Fruit fly (Drosophila melanogaster) whole organism, embryonic: Measurements from ENCODE around the gene CheB38b.

Source experiments
- CG10543 ChIP-seq: fragments of 200-800 bp; sonication (Bioruptor generic); optimal IDR thresholded peaks from 3 replicates; lab custom pipeline; 2017; ENCODE audit warnings: missing biosample characterization, mild to moderate bottlenecking, missing genetic modification characterization, moderate library complexity
- CG11398 ChIP-seq: fragments of 200-800 bp; sonication (Bioruptor generic); optimal IDR thresholded peaks from 2 replicates; lab custom pipeline; 2016; ENCODE audit warnings: missing biosample characterization, missing genetic modification characterization
- CG11504 ChIP-seq: fragments of 200-800 bp; sonication (Bioruptor generic); optimal IDR thresholded peaks from 3 replicates; lab custom pipeline; 2019; ENCODE audit warnings: missing biosample characterization, mild to moderate bottlenecking, missing genetic modification characterization, moderate library complexity
- CG11695 ChIP-seq: fragments of 200-800 bp; sonication (Bioruptor generic); IDR thresholded peaks from 3 replicates; pipeline ENCODE4 v1.3.6; 2022; ENCODE audit warnings: missing biosample characterization, missing genetic modification characterization
- CG12391 ChIP-seq: fragments of 200-800 bp; sonication (Bioruptor generic); optimal IDR thresholded peaks from 3 replicates; lab custom pipeline; 2018; ENCODE audit warnings: missing biosample characterization, mild to moderate bottlenecking, missing genetic modification characterization, moderate library complexity
- CG12659 ChIP-seq: fragments of 200-800 bp; sonication (Bioruptor generic); optimal IDR thresholded peaks from 3 replicates; lab custom pipeline; 2017; ENCODE audit warnings: mild to moderate bottlenecking, missing biosample characterization, missing genetic modification reagents, missing genetic modification characterization
- CG13424 ChIP-seq: fragments of 200-800 bp; sonication (Bioruptor generic); optimal IDR thresholded peaks from 2 replicates; lab custom pipeline; 2019; ENCODE audit warnings: missing biosample characterization, mild to moderate bottlenecking, missing genetic modification characterization, moderate library complexity
- CG14667 ChIP-seq: fragments of 200-800 bp; sonication (Bioruptor generic); IDR thresholded peaks from 2 replicates; pipeline ENCODE4 v1.3.6; 2022; ENCODE audit warnings: missing biosample characterization, missing genetic modification characterization
- CG14965 ChIP-seq: fragments of 200-800 bp; sonication (Bioruptor generic); optimal IDR thresholded peaks from 2 replicates; lab custom pipeline; 2016; ENCODE audit warnings: missing biosample characterization, missing genetic modification characterization, borderline replicate concordance
- CG15601 ChIP-seq: fragments of 200-800 bp; sonication (Bioruptor generic); optimal IDR thresholded peaks from 3 replicates; lab custom pipeline; 2019; ENCODE audit warnings: missing biosample characterization, mild to moderate bottlenecking, missing genetic modification characterization, moderate library complexity
- CG17359 ChIP-seq: fragments of 200-800 bp; sonication (Bioruptor generic); optimal IDR thresholded peaks from 3 replicates; lab custom pipeline; 2018; ENCODE audit warnings: missing biosample characterization, mild to moderate bottlenecking, missing genetic modification characterization, moderate library complexity
- CG18262 ChIP-seq: fragments of 200-800 bp; optimal IDR thresholded peaks from 3 replicates; lab custom pipeline; 2019; ENCODE audit warnings: missing biosample characterization, mild to moderate bottlenecking, missing genetic modification characterization, moderate library complexity
- CG18599 ChIP-seq: fragments of 200-800 bp; sonication (Bioruptor generic); optimal IDR thresholded peaks from 3 replicates; lab custom pipeline; 2017; ENCODE audit warnings: missing biosample characterization, missing genetic modification characterization, mild to moderate bottlenecking, moderate library complexity, missing genetic modification reagents
- CG2120 ChIP-seq: fragments of 200-800 bp; sonication (Bioruptor generic); optimal IDR thresholded peaks from 3 replicates; lab custom pipeline; 2016; ENCODE audit warnings: missing biosample characterization, missing genetic modification characterization
- CG2875 ChIP-seq: fragments of 200-800 bp; sonication (Bioruptor generic); optimal IDR thresholded peaks from 2 replicates; lab custom pipeline; 2017; ENCODE audit warnings: missing biosample characterization, mild to moderate bottlenecking, missing genetic modification characterization, missing genetic modification reagents
- CG3065 ChIP-seq: fragments of 200-800 bp; sonication (Bioruptor generic); optimal IDR thresholded peaks from 2 replicates; lab custom pipeline; 2016; ENCODE audit warnings: missing biosample characterization, missing genetic modification characterization
- CG31441 ChIP-seq: fragments of 200-800 bp; sonication (Bioruptor generic); IDR thresholded peaks from 2 replicates; pipeline ENCODE4 v1.3.6; 2022; ENCODE audit warnings: missing biosample characterization, missing genetic modification characterization
- CG32532 ChIP-seq: fragments of 200-800 bp; sonication (Bioruptor generic); IDR thresholded peaks from 2 replicates; pipeline ENCODE4 v1.3.6; 2022; ENCODE audit warnings: missing biosample characterization, missing genetic modification characterization
- CG3281 ChIP-seq: fragments of 200-800 bp; sonication (Bioruptor generic); optimal IDR thresholded peaks from 3 replicates; lab custom pipeline; 2017; ENCODE audit warnings: missing biosample characterization, mild to moderate bottlenecking, missing genetic modification characterization
- CG33213 ChIP-seq: fragments of 200-800 bp; sonication (Bioruptor generic); optimal IDR thresholded peaks from 3 replicates; lab custom pipeline; 2016; ENCODE audit warnings: missing biosample characterization, missing genetic modification characterization
- CG4424 ChIP-seq: fragments of 200-800 bp; sonication (Bioruptor generic); optimal IDR thresholded peaks from 3 replicates; lab custom pipeline; 2016; ENCODE audit warnings: missing biosample characterization, missing genetic modification characterization
- CG6689 ChIP-seq: fragments of 200-800 bp; sonication (Bioruptor generic); IDR thresholded peaks from 2 replicates; pipeline ENCODE4 v1.3.6; 2022; ENCODE audit warnings: missing biosample characterization, missing genetic modification characterization
- CG7556 ChIP-seq: fragments of 200-800 bp; sonication (Bioruptor generic); optimal IDR thresholded peaks from 2 replicates; lab custom pipeline; 2017; ENCODE audit warnings: missing biosample characterization, mild to moderate bottlenecking, missing genetic modification characterization
- CG7963 ChIP-seq: fragments of 200-800 bp; sonication (Bioruptor generic); IDR thresholded peaks from 3 replicates; pipeline ENCODE4 v1.3.6; 2022; ENCODE audit warnings: missing biosample characterization, missing genetic modification characterization; ENCODE audit not compliant: partially characterized antibody
- CG8388 ChIP-seq: fragments of 200-800 bp; sonication (Bioruptor generic); optimal IDR thresholded peaks from 2 replicates; lab custom pipeline; 2019; ENCODE audit warnings: missing biosample characterization, mild to moderate bottlenecking, missing genetic modification characterization, moderate library complexity
- CG9817 ChIP-seq: fragments of 200-800 bp; sonication (Bioruptor generic); optimal IDR thresholded peaks from 2 replicates; lab custom pipeline; 2018; ENCODE audit warnings: missing biosample characterization, mild to moderate bottlenecking, missing genetic modification characterization, moderate library complexity
- CHES-1-like ChIP-seq: fragments of 200-800 bp; sonication (Bioruptor generic); optimal IDR thresholded peaks from 2 replicates; lab custom pipeline; 2016; ENCODE audit warnings: missing biosample characterization, missing genetic modification characterization
- Drgx ChIP-seq: fragments of 200-800 bp; sonication (Bioruptor generic); IDR thresholded peaks from 2 replicates; pipeline ENCODE4 v1.3.6; 2022; ENCODE audit warnings: missing biosample characterization, missing genetic modification characterization
- Ets97D ChIP-seq: fragments of 200-800 bp; sonication (Bioruptor generic); optimal IDR thresholded peaks from 3 replicates; lab custom pipeline; 2016; ENCODE audit warnings: missing biosample characterization, missing genetic modification characterization
- Fer2 ChIP-seq: fragments of 200-800 bp; sonication (Bioruptor generic); optimal IDR thresholded peaks from 2 replicates; lab custom pipeline; 2018; ENCODE audit warnings: missing biosample characterization, mild to moderate bottlenecking, missing genetic modification characterization, moderate library complexity
- Lhr ChIP-seq: fragments of 200-800 bp; sonication (Bioruptor generic); optimal IDR thresholded peaks from 3 replicates; lab custom pipeline; 2017; ENCODE audit warnings: mild to moderate bottlenecking, missing biosample characterization, missing genetic modification reagents, missing genetic modification characterization
- Oaz ChIP-seq: fragments of 200-800 bp; sonication (Bioruptor generic); IDR thresholded peaks from 2 replicates; pipeline ENCODE4 v1.3.6; 2022; ENCODE audit warnings: missing biosample characterization, missing genetic modification characterization
- Optix ChIP-seq: fragments of 200-800 bp; sonication (Bioruptor generic); IDR thresholded peaks from 3 replicates; pipeline ENCODE4 v1.3.6; 2022; ENCODE audit warnings: missing biosample characterization, missing genetic modification characterization
- Side ChIP-seq: fragments of 200-800 bp; sonication (Bioruptor generic); optimal IDR thresholded peaks from 2 replicates; lab custom pipeline; 2016; ENCODE audit warnings: missing biosample characterization, missing genetic modification characterization
- Sox102F ChIP-seq: fragments of 200-800 bp; sonication (Bioruptor generic); optimal IDR thresholded peaks from 2 replicates; lab custom pipeline; 2018; ENCODE audit warnings: missing biosample characterization, mild to moderate bottlenecking, missing genetic modification characterization, moderate library complexity
- Sry-δ ChIP-seq: fragments of 200-800 bp; sonication (Bioruptor generic); optimal IDR thresholded peaks from 2 replicates; lab custom pipeline; 2016; ENCODE audit warnings: missing biosample characterization, missing genetic modification characterization
- Xrp1 ChIP-seq: fragments of 200-800 bp; sonication (Bioruptor generic); IDR thresholded peaks from 2 replicates; pipeline ENCODE4 v1.3.6; 2022; ENCODE audit warnings: missing biosample characterization, missing genetic modification characterization
- ab ChIP-seq: fragments of 200-800 bp; sonication (Bioruptor generic); optimal IDR thresholded peaks from 2 replicates; lab custom pipeline; 2016; ENCODE audit warnings: missing biosample characterization, missing genetic modification characterization
- cad ChIP-seq: fragments of >200 bp; optimal IDR thresholded peaks from 2 replicates; lab custom pipeline; 2017; ENCODE audit warnings: missing biosample characterization, missing genetic modification characterization
- dpn ChIP-seq, 2 experiments: fragments of 200-800 bp; sonication (Bioruptor generic); optimal IDR thresholded peaks; 3 replicates each; lab custom pipeline; 2016; ENCODE audit warnings: missing biosample characterization in 2 of 2, missing genetic modification characterization in 2 of 2
- gce ChIP-seq: fragments of 200-800 bp; sonication (Bioruptor generic); IDR thresholded peaks from 3 replicates; pipeline ENCODE4 v1.3.6; 2022; ENCODE audit warnings: missing biosample characterization, missing genetic modification characterization
- ind ChIP-seq: fragments of 200-800 bp; sonication (Bioruptor generic); optimal IDR thresholded peaks from 3 replicates; lab custom pipeline; 2016; ENCODE audit warnings: missing biosample characterization, missing genetic modification characterization
- mam ChIP-seq: fragments of 200-800 bp; sonication (Bioruptor generic); optimal IDR thresholded peaks from 3 replicates; lab custom pipeline; 2016; ENCODE audit warnings: missing biosample characterization, missing genetic modification characterization
- nau ChIP-seq: fragments of 200-800 bp; sonication (Bioruptor generic); optimal IDR thresholded peaks from 3 replicates; lab custom pipeline; 2017; ENCODE audit warnings: missing biosample characterization, mild to moderate bottlenecking, missing genetic modification characterization, missing genetic modification reagents
- sc ChIP-seq, 3 experiments: fragments of >200 bp in 2 of 3; fragments of 200-800 bp in 1 of 3; sonication (Bioruptor generic) in 1 of 3; optimal IDR thresholded peaks; 2 replicates in 2 of 3; 3 replicates in 1 of 3; lab custom pipeline; 2017; ENCODE audit warnings: mild to moderate bottlenecking in 1 of 3, missing biosample characterization in 1 of 3, missing genetic modification characterization in 1 of 3, missing genetic modification reagents in 1 of 3
- sens ChIP-seq: fragments of 200-800 bp; sonication (Bioruptor generic); peaks from one replicate; lab custom pipeline; 2016; ENCODE audit warnings: missing biosample characterization, missing genetic modification characterization
- unpg ChIP-seq: fragments of 200-800 bp; sonication (Bioruptor generic); optimal IDR thresholded peaks from 3 replicates; lab custom pipeline; 2018; ENCODE audit warnings: missing biosample characterization, mild to moderate bottlenecking, missing genetic modification characterization, moderate library complexity
- zf30C ChIP-seq: fragments of 200-800 bp; sonication (Bioruptor generic); optimal IDR thresholded peaks from 3 replicates; lab custom pipeline; 2018; ENCODE audit warnings: missing biosample characterization, mild to moderate bottlenecking, missing genetic modification characterization

Gene CheB38b

DNA sequence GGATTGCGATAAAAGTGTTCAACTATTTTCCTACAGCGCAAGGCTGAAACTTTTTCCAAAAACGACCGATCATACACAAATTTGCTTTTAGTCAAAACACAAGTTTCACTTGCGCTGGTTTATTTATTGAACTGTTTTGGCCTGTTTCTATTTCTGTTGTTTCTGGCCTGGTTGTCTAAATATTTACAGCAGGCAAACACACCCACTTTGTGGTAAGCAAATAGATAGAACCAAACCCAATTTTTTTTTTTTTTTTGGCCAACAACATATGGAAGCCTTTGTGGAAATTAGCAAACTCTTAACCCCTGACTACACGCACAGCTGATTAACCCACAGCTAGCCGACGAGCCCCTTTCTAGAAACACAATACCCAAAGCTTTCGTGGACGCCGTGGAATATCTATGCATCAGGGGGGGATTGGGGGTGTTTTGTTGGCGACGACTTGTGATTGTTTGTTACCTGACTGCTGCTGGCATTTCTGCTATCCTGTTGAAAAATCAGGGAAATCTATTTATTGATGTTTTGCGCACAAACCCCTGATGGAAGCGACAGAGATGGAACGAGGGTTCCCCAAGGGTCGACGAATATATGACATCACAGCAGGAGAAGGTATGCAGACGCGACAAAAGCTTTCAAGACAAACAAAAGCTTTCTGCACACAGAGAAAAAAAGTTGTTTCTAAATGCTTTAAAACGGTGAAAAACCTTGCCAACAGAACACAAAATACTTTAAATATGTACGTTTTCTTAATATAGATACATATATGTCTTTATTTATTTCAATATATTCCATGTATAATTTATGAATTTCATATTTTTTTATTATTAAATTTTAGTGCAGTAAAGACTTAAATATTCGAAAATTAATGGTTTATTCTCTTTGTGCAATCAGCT, 9.2 kb downstream of the CheB38b start (continued):
- TF ChIP-seq CG7963 (GFP tag; lab: Robert Waterston, UW), result no peak
- TF ChIP-seq CHES-1-like, result peak; percentile 40
- TF ChIP-seq sc (optimal IDR thresholded peaks at IDR 0.05; lab: Kevin White, UChicago), result no peak
- TF ChIP-seq sc (GFP tag; optimal IDR thresholded peaks at IDR 0.05; lab: Kevin White, UChicago), result no peak
- TF ChIP-seq CG3065 (GFP tag; lab: Kevin White, UChicago), result no peak
- TF ChIP-seq Optix, result 0 out of 3 replicates have a peak, but pooled peaks have one; percentile 10
- peak; percentile 51 for TF ChIP-seq CG12391 (tag; lab: Kevin White, UChicago)
- peak; percentile 53 for TF ChIP-seq CG2120 (GFP tag; lab: Kevin White, UChicago)
- TF ChIP-seq Sox102F (GFP tag; lab: Kevin White, UChicago), result peak; percentile 65
- TF ChIP-seq Sry-δ (GFP tag; lab: Kevin White, UChicago), result no peak
- TF ChIP-seq nau, result peak; percentile 74
- peak; percentile 61 for TF ChIP-seq CG3281 (GFP tag; lab: Kevin White, UChicago)
- TF ChIP-seq CG7556 (GFP tag; lab: Kevin White, UChicago), result no peak
- TF ChIP-seq CG4424 (GFP tag; lab: Kevin White, UChicago), result no peak
- TF ChIP-seq gce (GFP tag; lab: Robert Waterston, UW), result no peak
- TF ChIP-seq Ets97D (GFP tag; lab: Kevin White, UChicago), result no peak
- peak; percentile 53 for TF ChIP-seq Fer2 (tag; lab: Kevin White, UChicago)
- peak; percentile 17 for TF ChIP-seq CG2875 (GFP tag; lab: Kevin White, UChicago)
- TF ChIP-seq CG15601, result peak; percentile 49
- TF ChIP-seq CG11695, result peak; percentile 70
- TF ChIP-seq CG12659 (GFP tag; lab: Kevin White, UChicago), result peak; percentile 32
- TF ChIP-seq Lhr (GFP tag; lab: Kevin White, UChicago), result no peak
- TF ChIP-seq CG31441 (GFP tag; lab: Robert Waterston, UW), result peak; percentile 53
- TF ChIP-seq CG11398, result peak; percentile 10
- peak; percentile 53 for TF ChIP-seq CG17359 (tag; lab: Kevin White, UChicago)
- peak; percentile 59; the same call in 1 of the 2 replicates for TF ChIP-seq Drgx
- TF ChIP-seq dpn (GFP tag; optimal IDR thresholded peaks at IDR 0.05; lab: Kevin White, UChicago), result peak in 1 of 2 experiments; percentile 4
- no peak for TF ChIP-seq cad (GFP tag; lab: Kevin White, UChicago)
- TF ChIP-seq unpg (GFP tag; lab: Kevin White, UChicago), result peak; percentile 53
- no peak for TF ChIP-seq mam (GFP tag; lab: Kevin White, UChicago)
- TF ChIP-seq Xrp1 (GFP tag; lab: Robert Waterston, UW), result peak; percentile 69
- peak; percentile 1 for TF ChIP-seq CG8388 (GFP tag; lab: Kevin White, UChicago)
- TF ChIP-seq Oaz (GFP tag; lab: Robert Waterston, UW), result 0 out of 2 replicates have a peak, but pooled peaks have one; percentile 36
- TF ChIP-seq CG6689 (GFP tag; lab: Robert Waterston, UW), result peak; percentile 56; the same call in 1 of the 2 replicates
- TF ChIP-seq CG13424 (tag; lab: Kevin White, UChicago), result peak; percentile 55
- no peak for TF ChIP-seq CG14667 (GFP tag; lab: Robert Waterston, UW)
- TF ChIP-seq CG9817, result peak; percentile 47
- no peak for TF ChIP-seq ab (GFP tag; lab: Kevin White, UChicago)
- peak; percentile 39 for TF ChIP-seq CG18262 (tag; lab: Kevin White, UChicago)
- no peak for TF ChIP-seq Side (GFP tag; lab: Kevin White, UChicago)
- peak; percentile 15 for TF ChIP-seq CG14965
- peak; percentile 68 for TF ChIP-seq zf30C
- TF ChIP-seq ind (GFP tag; lab: Kevin White, UChicago), result peak; percentile 34
- peak; percentile 28 for TF ChIP-seq CG33213 (GFP tag; lab: Kevin White, UChicago)
- TF ChIP-seq CG11504 (tag; lab: Kevin White, UChicago), result peak; percentile 70
- TF ChIP-seq sens (GFP tag; lab: Kevin White, UChicago), result peak; percentile 54
- TF ChIP-seq CG32532 (GFP tag; lab: Robert Waterston, UW), result peak; percentile 17
- peak; percentile 82 for TF ChIP-seq CG18599
- TF ChIP-seq CG10543, result peak; percentile 19
